Fruit fly (Drosophila melanogaster) whole organism, embryonic: ENCODE results near the gene flip.

ENCODE experiments used
- Adf1 ChIP-seq: fragments of 200-800 bp; sonication (Bioruptor generic); IDR thresholded peaks from 2 replicates; pipeline ENCODE4 v1.3.6; 2022; ENCODE audit warnings: missing biosample characterization, missing genetic modification characterization
- Atf6 ChIP-seq: fragments of 200-800 bp; sonication (Bioruptor generic); IDR thresholded peaks from 2 replicates; pipeline ENCODE4 v1.3.6; 2022; ENCODE audit warnings: missing biosample characterization, missing genetic modification characterization
- Bteb2 ChIP-seq: fragments of 200-800 bp; sonication (Bioruptor generic); optimal IDR thresholded peaks from 2 replicates; lab custom pipeline; 2016; ENCODE audit warnings: missing biosample characterization, missing genetic modification characterization
- C15 ChIP-seq: fragments of 200-800 bp; sonication (Bioruptor generic); IDR thresholded peaks from 3 replicates; pipeline ENCODE4 v1.3.6; 2022; ENCODE audit warnings: missing biosample characterization, missing genetic modification characterization
- CG10462 ChIP-seq: fragments of 200-800 bp; sonication (Bioruptor generic); optimal IDR thresholded peaks from 2 replicates; lab custom pipeline; 2016; ENCODE audit warnings: missing biosample characterization, missing genetic modification characterization
- CG11456 ChIP-seq: fragments of 200-800 bp; sonication (Bioruptor generic); IDR thresholded peaks from 3 replicates; pipeline ENCODE4 v1.3.6; 2022; ENCODE audit warnings: missing biosample characterization, missing genetic modification characterization
- CG11504 ChIP-seq: fragments of 200-800 bp; sonication (Bioruptor generic); optimal IDR thresholded peaks from 3 replicates; lab custom pipeline; 2019; ENCODE audit warnings: missing biosample characterization, mild to moderate bottlenecking, missing genetic modification characterization, moderate library complexity
- CG14667 ChIP-seq: fragments of 200-800 bp; sonication (Bioruptor generic); IDR thresholded peaks from 2 replicates; pipeline ENCODE4 v1.3.6; 2022; ENCODE audit warnings: missing biosample characterization, missing genetic modification characterization
- CG14965 ChIP-seq: fragments of 200-800 bp; sonication (Bioruptor generic); optimal IDR thresholded peaks from 2 replicates; lab custom pipeline; 2016; ENCODE audit warnings: missing biosample characterization, missing genetic modification characterization, borderline replicate concordance
- CG15011 ChIP-seq: fragments of 200-800 bp; sonication (Bioruptor generic); optimal IDR thresholded peaks from 3 replicates; lab custom pipeline; 2018; ENCODE audit warnings: missing biosample characterization, mild to moderate bottlenecking, missing genetic modification characterization
- CG15696 ChIP-seq: fragments of 200-800 bp; sonication (Bioruptor generic); optimal IDR thresholded peaks from 2 replicates; lab custom pipeline; 2019; ENCODE audit warnings: missing biosample characterization, mild to moderate bottlenecking, missing genetic modification characterization, moderate library complexity
- CG16813 ChIP-seq: fragments of 200-800 bp; sonication (Bioruptor generic); IDR thresholded peaks from 3 replicates; pipeline ENCODE4 v1.3.6; 2022; ENCODE audit warnings: missing biosample characterization, missing genetic modification characterization; ENCODE audit not compliant: partially characterized antibody
- CG2889 ChIP-seq: fragments of 200-800 bp; sonication (Bioruptor generic); IDR thresholded peaks from 3 replicates; pipeline ENCODE4 v1.3.6; 2022; ENCODE audit warnings: missing biosample characterization, missing genetic modification characterization
- CG31388 ChIP-seq: fragments of 200-800 bp; sonication (Bioruptor generic); optimal IDR thresholded peaks from 2 replicates; lab custom pipeline; 2016; ENCODE audit warnings: missing biosample characterization, missing genetic modification characterization
- CG4360 ChIP-seq: fragments of 200-800 bp; sonication (Bioruptor generic); IDR thresholded peaks from 2 replicates; pipeline ENCODE4 v1.3.6; 2022; ENCODE audit warnings: missing biosample characterization, missing genetic modification characterization
- CG5953 ChIP-seq: fragments of 200-800 bp; sonication (Bioruptor generic); IDR thresholded peaks from 2 replicates; pipeline ENCODE4 v1.3.6; 2022; ENCODE audit warnings: missing biosample characterization, missing genetic modification characterization
- CG6765 ChIP-seq: fragments of 200-800 bp; sonication (Bioruptor generic); optimal IDR thresholded peaks from 3 replicates; lab custom pipeline; 2017; ENCODE audit warnings: missing biosample characterization, mild to moderate bottlenecking, missing genetic modification characterization
- CG7357 ChIP-seq: fragments of 200-800 bp; sonication (Bioruptor generic); IDR thresholded peaks from 3 replicates; pipeline ENCODE4 v1.3.6; 2022; ENCODE audit warnings: missing biosample characterization, missing genetic modification characterization
- CG7372 ChIP-seq: fragments of 200-800 bp; sonication (Bioruptor generic); IDR thresholded peaks from 2 replicates; pipeline ENCODE4 v1.3.6; 2022; ENCODE audit warnings: missing biosample characterization, missing genetic modification characterization
- CG8359 ChIP-seq: fragments of 200-800 bp; sonication (Bioruptor generic); optimal IDR thresholded peaks from 2 replicates; lab custom pipeline; 2017; ENCODE audit warnings: missing biosample characterization, mild to moderate bottlenecking, missing genetic modification characterization, borderline replicate concordance
- CoRest ChIP-seq: fragments of 200-800 bp; sonication (Bioruptor generic); optimal IDR thresholded peaks from 3 replicates; lab custom pipeline; 2018; ENCODE audit warnings: missing biosample characterization, mild to moderate bottlenecking, missing genetic modification characterization, moderate library complexity
- Dek ChIP-seq: fragments of 200-800 bp; sonication (Bioruptor generic); optimal IDR thresholded peaks from 3 replicates; lab custom pipeline; 2019; ENCODE audit warnings: missing biosample characterization, mild to moderate bottlenecking, missing genetic modification characterization, moderate library complexity
- Doc2 ChIP-seq: fragments of 200-800 bp; sonication (Bioruptor generic); IDR thresholded peaks from 2 replicates; pipeline ENCODE4 v1.3.6; 2022; ENCODE audit warnings: missing biosample characterization, missing genetic modification characterization
- Gsc ChIP-seq: fragments of 200-800 bp; sonication (Bioruptor generic); IDR thresholded peaks from 2 replicates; pipeline ENCODE4 v1.3.6; 2022; ENCODE audit warnings: missing biosample characterization, missing genetic modification characterization
- HmgZ ChIP-seq: fragments of 200-800 bp; sonication (Bioruptor generic); optimal IDR thresholded peaks from 2 replicates; lab custom pipeline; 2018; ENCODE audit warnings: missing biosample characterization, mild to moderate bottlenecking, missing genetic modification characterization
- MESR4 ChIP-seq: fragments of 200-800 bp; sonication (Bioruptor generic); optimal IDR thresholded peaks from 2 replicates; lab custom pipeline; 2018; ENCODE audit warnings: missing biosample characterization, mild to moderate bottlenecking, missing genetic modification characterization, moderate library complexity
- Mes4 ChIP-seq: fragments of 200-800 bp; sonication (Bioruptor generic); optimal IDR thresholded peaks from 2 replicates; lab custom pipeline; 2016; ENCODE audit warnings: missing biosample characterization, missing genetic modification characterization
- NK7.1 ChIP-seq: fragments of 200-800 bp; sonication (Bioruptor generic); optimal IDR thresholded peaks from 3 replicates; lab custom pipeline; 2016; ENCODE audit warnings: missing biosample characterization, missing genetic modification characterization
- Sin3A ChIP-seq: fragments of >200 bp; optimal IDR thresholded peaks from 2 replicates; lab custom pipeline; 2018
- Xbp1 ChIP-seq: fragments of 200-800 bp; sonication (Bioruptor generic); optimal IDR thresholded peaks from 3 replicates; lab custom pipeline; 2016; ENCODE audit warnings: missing biosample characterization, mild to moderate bottlenecking, missing genetic modification characterization
- Xrp1 ChIP-seq: fragments of 200-800 bp; sonication (Bioruptor generic); IDR thresholded peaks from 2 replicates; pipeline ENCODE4 v1.3.6; 2022; ENCODE audit warnings: missing biosample characterization, missing genetic modification characterization
- YL-1 ChIP-seq: fragments of 200-800 bp; sonication (Bioruptor generic); optimal IDR thresholded peaks from 3 replicates; lab custom pipeline; 2017; ENCODE audit warnings: missing biosample characterization, mild to moderate bottlenecking, missing genetic modification characterization
- ara ChIP-seq: fragments of 200-800 bp; sonication (Bioruptor generic); IDR thresholded peaks from 2 replicates; pipeline ENCODE4 v1.3.6; 2022; ENCODE audit warnings: missing biosample characterization, missing genetic modification characterization
- ato ChIP-seq: fragments of 200-800 bp; sonication (Bioruptor generic); IDR thresholded peaks from 2 replicates; pipeline ENCODE4 v1.3.6; 2022; ENCODE audit warnings: missing biosample characterization, missing genetic modification characterization; ENCODE audit not compliant: partially characterized antibody
- crp ChIP-seq, 2 experiments: fragments of 200-800 bp; sonication (Bioruptor generic); optimal IDR thresholded peaks; 2 replicates in 1 of 2; 3 replicates in 1 of 2; lab custom pipeline; 2017; ENCODE audit warnings: missing biosample characterization in 2 of 2, missing genetic modification characterization in 2 of 2, mild to moderate bottlenecking in 1 of 2, moderate library complexity in 1 of 2
- dmrt11E ChIP-seq: fragments of 200-800 bp; sonication (Bioruptor generic); optimal IDR thresholded peaks from 3 replicates; lab custom pipeline; 2018; ENCODE audit warnings: missing biosample characterization, mild to moderate bottlenecking, missing genetic modification characterization, moderate library complexity
- fd102C ChIP-seq: fragments of 200-800 bp; sonication (Bioruptor generic); optimal IDR thresholded peaks from 2 replicates; lab custom pipeline; 2018; ENCODE audit warnings: missing biosample characterization, mild to moderate bottlenecking, missing genetic modification characterization, moderate library complexity
- gcm ChIP-seq: fragments of 200-800 bp; sonication (Bioruptor generic); optimal IDR thresholded peaks from 2 replicates; lab custom pipeline; 2019; ENCODE audit warnings: missing biosample characterization, mild to moderate bottlenecking, missing genetic modification characterization, moderate library complexity
- hkb ChIP-seq, 2 experiments: fragments of 200-800 bp in 1 of 2; fragments of >200 bp in 1 of 2; sonication (Bioruptor generic) in 1 of 2; IDR thresholded peaks in 1 of 2; optimal IDR thresholded peaks in 1 of 2; 2 replicates each; pipeline versions ENCODE4 v1.3.6 to Lab custom; 2017 to 2022; ENCODE audit warnings: missing biosample characterization in 1 of 2, missing genetic modification characterization in 1 of 2
- jing ChIP-seq: fragments of 200-800 bp; sonication (Bioruptor generic); optimal IDR thresholded peaks from 2 replicates; lab custom pipeline; 2018; ENCODE audit warnings: missing biosample characterization, mild to moderate bottlenecking, missing genetic modification characterization
- org-1 ChIP-seq: fragments of 200-800 bp; sonication (Bioruptor generic); optimal IDR thresholded peaks from 2 replicates; lab custom pipeline; 2017; ENCODE audit warnings: missing biosample characterization, missing genetic modification characterization
- pfk ChIP-seq: fragments of 200-800 bp; sonication (Bioruptor generic); optimal IDR thresholded peaks from 2 replicates; lab custom pipeline; 2018; ENCODE audit warnings: missing biosample characterization, mild to moderate bottlenecking, missing genetic modification characterization, moderate library complexity
- pros ChIP-seq: fragments of 200-800 bp; sonication (Bioruptor generic); optimal IDR thresholded peaks from 3 replicates; lab custom pipeline; 2019; ENCODE audit warnings: missing biosample characterization, mild to moderate bottlenecking, missing genetic modification characterization, moderate library complexity
- psq ChIP-seq: fragments of 200-800 bp; sonication (Bioruptor generic); optimal IDR thresholded peaks from 2 replicates; lab custom pipeline; 2017; ENCODE audit warnings: missing biosample characterization, missing genetic modification characterization
- row ChIP-seq: fragments of 200-800 bp; sonication (Bioruptor generic); IDR thresholded peaks from 3 replicates; pipeline ENCODE4 v1.3.6; 2022; ENCODE audit warnings: missing biosample characterization, missing genetic modification characterization
- sd ChIP-seq: fragments of 200-800 bp; sonication (Bioruptor generic); optimal IDR thresholded peaks from 3 replicates; lab custom pipeline; 2018; ENCODE audit warnings: missing biosample characterization, mild to moderate bottlenecking, missing genetic modification characterization, moderate library complexity
- tup ChIP-seq: fragments of 200-800 bp; sonication (Bioruptor generic); optimal IDR thresholded peaks from 2 replicates; lab custom pipeline; 2016; ENCODE audit warnings: missing biosample characterization, mild to moderate bottlenecking, missing genetic modification characterization, moderate library complexity
- unc-4 ChIP-seq: fragments of 200-800 bp; sonication (Bioruptor generic); IDR thresholded peaks from 2 replicates; pipeline ENCODE4 v1.3.6; 2022; ENCODE audit warnings: missing biosample characterization, missing genetic modification characterization; ENCODE audit not compliant: partially characterized antibody
- vnd ChIP-seq: fragments of 200-800 bp; sonication (Bioruptor generic); IDR thresholded peaks from 3 replicates; pipeline ENCODE4 v1.3.6; 2022; ENCODE audit warnings: missing biosample characterization, missing genetic modification characterization; ENCODE audit not compliant: partially characterized antibody

Gene flip

dm6 chr3R:4229137-4229764 is 48.5 kb downstream of the flip start, which contains the start of gene DhpD (continued):
- TF ChIP-seq pfk (GFP tag; lab: Kevin White, UChicago) (peak; percentile 42), CG7357 (peak; percentile 43; the same call in 2 of the 3 replicates), org-1 (GFP tag; lab: Kevin White, UChicago) (peak; percentile 6), sd (tag; lab: Kevin White, UChicago) (no peak), CG7372 (peak; percentile 48; the same call in 1 of the 2 replicates), Adf1 (GFP tag; lab: Robert Waterston, UW) (0 out of 2 replicates have a peak, but pooled peaks have one; percentile 35), CG11504 (tag; lab: Kevin White, UChicago) (no peak), CG15011 (peak; percentile 51), CG8359 (GFP tag; lab: Kevin White, UChicago) (peak; percentile 6), psq (GFP tag; lab: Kevin White, UChicago) (peak; percentile 18), gcm (GFP tag; lab: Kevin White, UChicago) (no peak), CG4360 (no peak), unc-4 (GFP tag; lab: Robert Waterston, UW) (no peak), MESR4 (GFP tag; lab: Kevin White, UChicago) (peak; percentile 2), CG16813 (GFP tag; lab: Robert Waterston, UW) (peak; percentile 83), tup (no peak), CG5953 (GFP tag; lab: Robert Waterston, UW) (no peak), CG14965 (GFP tag; lab: Kevin White, UChicago) (no peak), hkb (optimal IDR thresholded peaks at IDR 0.05; lab: Kevin White, UChicago) (no peak), hkb (GFP tag; IDR thresholded peaks at IDR 0.05; lab: Robert Waterston, UW) (peak; percentile 81), row (GFP tag; lab: Robert Waterston, UW) (peak; percentile 88), C15 (0 out of 3 replicates have a peak, but pooled peaks have one; percentile 21), CG14667 (GFP tag; lab: Robert Waterston, UW) (peak; percentile 54), jing (peak; percentile 10), Sin3A (lab: Kevin White, UChicago) (no peak), CG11456 (GFP tag; lab: Robert Waterston, UW) (peak; percentile 82), Mes4 (GFP tag; lab: Kevin White, UChicago) (no peak), CG6765 (peak; percentile 44), CG2889 (GFP tag; lab: Robert Waterston, UW) (peak; percentile 24; the same call in 1 of the 3 replicates), CoRest (tag; lab: Kevin White, UChicago) (peak; percentile 78), HmgZ (tag; lab: Kevin White, UChicago) (peak; percentile 80), pros (no peak), CG31388 (GFP tag; lab: Kevin White, UChicago) (peak; percentile 26), ato (GFP tag; lab: Robert Waterston, UW) (peak; percentile 93), Xbp1 (GFP tag; lab: Kevin White, UChicago) (peak; percentile 68), fd102C (no peak), Xrp1 (GFP tag; lab: Robert Waterston, UW) (peak; percentile 81), NK7.1 (no peak), Atf6 (GFP tag; lab: Robert Waterston, UW) (peak; percentile 69), dmrt11E (tag; lab: Kevin White, UChicago) (no peak), YL-1 (no peak), vnd (GFP tag; lab: Robert Waterston, UW) (peak; percentile 83), Bteb2 (GFP tag; lab: Kevin White, UChicago) (peak; percentile 56), Gsc (GFP tag; lab: Robert Waterston, UW) (no peak), Dek (tag; lab: Kevin White, UChicago) (no peak), CG10462 (no peak), crp (GFP tag; optimal IDR thresholded peaks at IDR 0.05; lab: Kevin White, UChicago) (peak in 1 of 2 experiments; percentile 78), CG15696 (peak; percentile 75), ara (GFP tag; lab: Robert Waterston, UW) (peak; percentile 76), Doc2 (GFP tag; lab: Robert Waterston, UW) (no peak)
